Fruit fly (Drosophila melanogaster): ENCODE results near the gene CG17931.

Gene CG17931

dm6 chr3R:16351044-16351443, 8.2 kb downstream of the CG17931 start (continued):
- TF ChIP-seq slp2 (GFP tag; optimal IDR thresholded peaks at IDR 0.05) (no peak), HmgZ (tag; optimal IDR thresholded peaks at IDR 0.05) (peak; percentile 82), CG32532 (GFP tag; IDR thresholded peaks at IDR 0.05) (no peak), CG16813 (GFP tag; IDR thresholded peaks at IDR 0.05; ENCODE audit: partially characterized antibody) (peak; percentile 51; the same call in 2 of the 3 replicates), CTCF (GFP tag; optimal IDR thresholded peaks at IDR 0.05) (peak; percentile 85), CG12071 (GFP tag; optimal IDR thresholded peaks at IDR 0.05) (no peak), ase (GFP tag; IDR thresholded peaks at IDR 0.05) (no peak), CG13287 (GFP tag; IDR thresholded peaks at IDR 0.05; ENCODE audit: partially characterized antibody) (peak; percentile 19; the same call in 1 of the 2 replicates), Vsx1 (GFP tag; optimal IDR thresholded peaks at IDR 0.05) (no peak), CG1233 (GFP tag; optimal IDR thresholded peaks at IDR 0.05) (no peak), tgo (GFP tag; IDR thresholded peaks at IDR 0.05) (no peak), fd64A (GFP tag; optimal IDR thresholded peaks at IDR 0.05) (no peak), Asciz (GFP tag; optimal IDR thresholded peaks at IDR 0.05) (no peak), Adf1 (GFP tag; IDR thresholded peaks at IDR 0.05) (no peak), esg (GFP tag; conservative IDR thresholded peaks at IDR 0.05) (no peak), Sry-β (GFP tag; optimal IDR thresholded peaks at IDR 0.05) (no peak), CG1024 (GFP tag; IDR thresholded peaks at IDR 0.05) (no peak), vnd (GFP tag; IDR thresholded peaks at IDR 0.05; ENCODE audit: partially characterized antibody) (no peak), run (tag; optimal IDR thresholded peaks at IDR 0.05) (no peak), CG8359 (GFP tag; optimal IDR thresholded peaks at IDR 0.05; ENCODE audit: borderline replicate concordance) (no peak), CG1529 (GFP tag; optimal IDR thresholded peaks at IDR 0.05) (no peak), odd (GFP tag; optimal IDR thresholded peaks at IDR 0.05) (no peak), salm (tag; optimal IDR thresholded peaks at IDR 0.05) (no peak), Kr (GFP tag; optimal IDR thresholded peaks at IDR 0.05) (no peak), CG6683 (GFP tag; optimal IDR thresholded peaks at IDR 0.05) (no peak), CG6654 (GFP tag; optimal IDR thresholded peaks at IDR 0.05) (no peak), stwl (tag; optimal IDR thresholded peaks at IDR 0.05) (peak; percentile 37), pan (optimal IDR thresholded peaks at IDR 0.05) (no peak), pan (GFP tag; optimal IDR thresholded peaks at IDR 0.05 in 1 of 2, IDR thresholded peaks at IDR 0.05 in 1 of 2) (no peak), hkb (optimal IDR thresholded peaks at IDR 0.05) (no peak), hkb (GFP tag; IDR thresholded peaks at IDR 0.05) (no peak), Ets97D (GFP tag; optimal IDR thresholded peaks at IDR 0.05) (peak; percentile 2), Fer2 (tag; optimal IDR thresholded peaks at IDR 0.05) (no peak), CG4730 (GFP tag; IDR thresholded peaks at IDR 0.05) (no peak), Eip74EF (GFP tag; optimal IDR thresholded peaks at IDR 0.05) (no peak), CG12769 (tag; optimal IDR thresholded peaks at IDR 0.05) (no peak), da (GFP tag; optimal IDR thresholded peaks at IDR 0.05) (no peak), CG8290 (GFP tag; optimal IDR thresholded peaks at IDR 0.05) (no peak), CG8290 (tag; optimal IDR thresholded peaks at IDR 0.05) (peak in 1 of 2 experiments; percentile 56), CG17359 (tag; optimal IDR thresholded peaks at IDR 0.05) (no peak), CG10959 (GFP tag; IDR thresholded peaks at IDR 0.05) (no peak), dpn (GFP tag; optimal IDR thresholded peaks at IDR 0.05) (no peak), CG11398 (GFP tag; optimal IDR thresholded peaks at IDR 0.05) (no peak), org-1 (GFP tag; optimal IDR thresholded peaks at IDR 0.05) (no peak), Hand (GFP tag; optimal IDR thresholded peaks at IDR 0.05) (no peak), fd96Cb (tag; optimal IDR thresholded peaks at IDR 0.05) (no peak), CG2129 (GFP tag; IDR thresholded peaks at IDR 0.05; ENCODE audit: partially characterized antibody) (no peak), CG18262 (tag; optimal IDR thresholded peaks at IDR 0.05) (no peak), ac (GFP tag; optimal IDR thresholded peaks at IDR 0.05) (no peak), pita (GFP tag; optimal IDR thresholded peaks at IDR 0.05) (peak; percentile 83), CG11696 (GFP tag; IDR thresholded peaks at IDR 0.05) (no peak), sens-2 (GFP tag; IDR thresholded peaks at IDR 0.05) (no peak)
